Fruit fly (Drosophila melanogaster): Measurements from ENCODE around the gene CG34299.
A peak's percentile ranks its signal among the peaks of the same experiment; 100 is the strongest.

Gene CG34299

DNA sequence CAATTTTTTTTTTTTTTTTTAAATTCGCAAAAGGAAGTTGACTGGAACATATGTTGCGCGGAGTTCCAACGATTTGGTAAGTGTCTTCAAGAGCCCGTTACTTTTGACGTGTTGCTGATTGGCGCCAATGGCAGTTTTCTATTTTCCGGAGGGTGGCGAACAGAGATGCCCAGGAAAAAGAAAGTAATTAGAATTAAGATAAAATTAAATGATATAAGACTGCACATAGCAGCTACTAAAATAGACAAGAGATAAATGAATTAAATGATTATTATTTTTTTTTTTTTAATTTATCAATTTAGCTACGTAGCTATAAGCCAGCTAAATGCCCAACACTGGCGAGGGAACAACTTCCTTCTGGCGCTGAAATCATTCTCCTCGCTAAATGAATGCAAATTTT lies 27.1 kb upstream of the CG34299 start (continued):
- TF ChIP-seq Spps (tag; optimal IDR thresholded peaks at IDR 0.05), result no peak
- no peak for TF ChIP-seq gsb-n (tag; optimal IDR thresholded peaks at IDR 0.05)
- no peak for TF ChIP-seq Trl (optimal IDR thresholded peaks at IDR 0.05)
- no peak for TF ChIP-seq Trl (GFP tag; optimal IDR thresholded peaks at IDR 0.05)
- TF ChIP-seq CG7928 (GFP tag; optimal IDR thresholded peaks at IDR 0.05), result no peak
- TF ChIP-seq Deaf1 (tag; optimal IDR thresholded peaks at IDR 0.05), result no peak
- no peak for TF ChIP-seq NFAT (GFP tag; IDR thresholded peaks at IDR 0.05)
- no peak for TF ChIP-seq Bgb (GFP tag; IDR thresholded peaks at IDR 0.05; ENCODE audit: partially characterized antibody)
- TF ChIP-seq ssp (GFP tag; IDR thresholded peaks at IDR 0.05), result no peak
- TF ChIP-seq lilli (GFP tag; optimal IDR thresholded peaks at IDR 0.05), result no peak
- no peak for TF ChIP-seq CG12236 (GFP tag; optimal IDR thresholded peaks at IDR 0.05)
- no peak for TF ChIP-seq ATbp (GFP tag; optimal IDR thresholded peaks at IDR 0.05)
- no peak for TF ChIP-seq run (tag; optimal IDR thresholded peaks at IDR 0.05)
- no peak for TF ChIP-seq CG16813 (GFP tag; IDR thresholded peaks at IDR 0.05; ENCODE audit: partially characterized antibody)
- TF ChIP-seq danr (GFP tag; IDR thresholded peaks at IDR 0.05), result no peak
- no peak for TF ChIP-seq fd96Cb (tag; optimal IDR thresholded peaks at IDR 0.05)
- TF ChIP-seq MTF-1 (GFP tag; optimal IDR thresholded peaks at IDR 0.05; ENCODE audit: borderline replicate concordance), result no peak
- TF ChIP-seq CG17829 (tag; optimal IDR thresholded peaks at IDR 0.05), result no peak
- TF ChIP-seq CG7372 (GFP tag; IDR thresholded peaks at IDR 0.05), result no peak
- TF ChIP-seq tll (GFP tag; optimal IDR thresholded peaks at IDR 0.05), result no peak

dm6 chr3R:30224577-30224976 lies 24.8 kb upstream of the CG34299 start:
- TF ChIP-seq usp (GFP tag; optimal IDR thresholded peaks at IDR 0.05), result no peak
- no peak for TF ChIP-seq ems (GFP tag; optimal IDR thresholded peaks at IDR 0.05)
- no peak for TF ChIP-seq CG9797 (GFP tag; optimal IDR thresholded peaks at IDR 0.05)
- TF ChIP-seq seq (GFP tag; IDR thresholded peaks at IDR 0.05), result 0 out of 2 replicates have a peak, but pooled peaks have one; percentile 24
- peak; percentile 17 for TF ChIP-seq sens (GFP tag)
- no peak for TF ChIP-seq CG18476 (GFP tag; optimal IDR thresholded peaks at IDR 0.05)
- peak in 1 of 2 experiments; percentile 12 for TF ChIP-seq Hr51 (GFP tag; optimal IDR thresholded peaks at IDR 0.05)
- TF ChIP-seq Mrtf (GFP tag; IDR thresholded peaks at IDR 0.05), result no peak
- no peak for TF ChIP-seq CG10959 (GFP tag; IDR thresholded peaks at IDR 0.05)
- no peak for TF ChIP-seq crol (GFP tag; IDR thresholded peaks at IDR 0.05)
- TF ChIP-seq dmrt99B (tag; optimal IDR thresholded peaks at IDR 0.05), result peak; percentile 17
- no peak for TF ChIP-seq Dfd (GFP tag; optimal IDR thresholded peaks at IDR 0.05)
- no peak for TF ChIP-seq Bteb2 (GFP tag; optimal IDR thresholded peaks at IDR 0.05)
- TF ChIP-seq Xbp1 (GFP tag; optimal IDR thresholded peaks at IDR 0.05), result no peak
- TF ChIP-seq slp2 (GFP tag; optimal IDR thresholded peaks at IDR 0.05), result no peak
- no peak for TF ChIP-seq CG8359 (GFP tag; optimal IDR thresholded peaks at IDR 0.05; ENCODE audit: borderline replicate concordance)
- no peak for TF ChIP-seq tin (GFP tag; optimal IDR thresholded peaks at IDR 0.05)
- no peak for TF ChIP-seq NC2β (GFP tag; optimal IDR thresholded peaks at IDR 0.05)
- no peak for TF ChIP-seq Dek (tag; optimal IDR thresholded peaks at IDR 0.05)
- peak; percentile 26 for TF ChIP-seq CG12391 (tag; optimal IDR thresholded peaks at IDR 0.05)
- no peak for TF ChIP-seq Atf3 (GFP tag; optimal IDR thresholded peaks at IDR 0.05)
- TF ChIP-seq CG6689 (GFP tag; IDR thresholded peaks at IDR 0.05), result no peak
- peak; percentile 35 for TF ChIP-seq CG11504 (tag; optimal IDR thresholded peaks at IDR 0.05)
- no peak for TF ChIP-seq CG10209 (GFP tag; optimal IDR thresholded peaks at IDR 0.05)
- TF ChIP-seq otp (GFP tag; IDR thresholded peaks at IDR 0.05), result no peak
- TF ChIP-seq row (GFP tag; IDR thresholded peaks at IDR 0.05), result peak; percentile 54
- TF ChIP-seq CG12744 (GFP tag; optimal IDR thresholded peaks at IDR 0.05), result no peak
- TF ChIP-seq HLHmδ (GFP tag; optimal IDR thresholded peaks at IDR 0.05), result no peak
- no peak for TF ChIP-seq az2 (GFP tag; optimal IDR thresholded peaks at IDR 0.05)
- no peak for TF ChIP-seq dpn (GFP tag; optimal IDR thresholded peaks at IDR 0.05)
- no peak for TF ChIP-seq CG6654 (GFP tag; optimal IDR thresholded peaks at IDR 0.05)
- TF ChIP-seq vvl (GFP tag; IDR thresholded peaks at IDR 0.05), result no peak
- TF ChIP-seq gsb-n (tag; optimal IDR thresholded peaks at IDR 0.05), result peak; percentile 23

Data from whole organism, embryonic.